Fruit fly (Drosophila melanogaster) whole organism, adult: ENCODE measurements around the gene CG31253.

Experiments
- CG11617 ChIP-seq: fragments of 200-800 bp; sonication (Bioruptor generic); optimal IDR thresholded peaks from 2 replicates; lab custom pipeline; 2017; ENCODE audit warnings: mild to moderate bottlenecking, missing biosample characterization, missing genetic modification reagents, missing genetic modification characterization
- CG12768 ChIP-seq: fragments of 200-800 bp; sonication (Bioruptor generic); optimal IDR thresholded peaks from 2 replicates; lab custom pipeline; 2017; ENCODE audit warnings: missing biosample characterization, missing genetic modification characterization, mild to moderate bottlenecking, moderate library complexity, missing genetic modification reagents
- CG14711 ChIP-seq: fragments of 200-800 bp; sonication (Bioruptor generic); optimal IDR thresholded peaks from 2 replicates; lab custom pipeline; 2018; ENCODE audit warnings: missing biosample characterization, mild to moderate bottlenecking, missing genetic modification characterization, moderate library complexity
- CG1620 ChIP-seq: fragments of 200-800 bp; sonication (Bioruptor generic); optimal IDR thresholded peaks from 2 replicates; lab custom pipeline; 2016; ENCODE audit warnings: missing biosample characterization, missing genetic modification characterization
- CG33017 ChIP-seq: fragments of 200-800 bp; sonication (Bioruptor generic); optimal IDR thresholded peaks from 2 replicates; lab custom pipeline; 2018; ENCODE audit warnings: missing biosample characterization, mild to moderate bottlenecking, missing genetic modification characterization, moderate library complexity
- CG5204 ChIP-seq: fragments of 200-800 bp; sonication (Bioruptor generic); optimal IDR thresholded peaks from 2 replicates; lab custom pipeline; 2016; ENCODE audit warnings: missing biosample characterization, missing genetic modification characterization
- CG7045 ChIP-seq: fragments of 200-800 bp; sonication (Bioruptor generic); optimal IDR thresholded peaks from 2 replicates; lab custom pipeline; 2017; ENCODE audit warnings: missing biosample characterization, mild to moderate bottlenecking, missing genetic modification characterization
- CG7101 ChIP-seq: fragments of 200-800 bp; sonication (Bioruptor generic); optimal IDR thresholded peaks from 2 replicates; lab custom pipeline; 2018; ENCODE audit warnings: missing biosample characterization, mild to moderate bottlenecking, missing genetic modification characterization, moderate library complexity
- Clk ChIP-seq: fragments of 200-800 bp; sonication (Bioruptor generic); optimal IDR thresholded peaks from 2 replicates; lab custom pipeline; 2017; ENCODE audit warnings: missing biosample characterization, missing genetic modification characterization
- Crg-1 ChIP-seq: fragments of 200-800 bp; sonication (Bioruptor generic); optimal IDR thresholded peaks from 2 replicates; lab custom pipeline; 2016; ENCODE audit warnings: missing biosample characterization, missing genetic modification characterization
- Hr96 ChIP-seq: fragments of 200-800 bp; sonication (Bioruptor generic); optimal IDR thresholded peaks from 2 replicates; lab custom pipeline; 2016; ENCODE audit warnings: missing biosample characterization, missing genetic modification characterization
- Mnt ChIP-seq: fragments of 200-800 bp; sonication (Bioruptor generic); optimal IDR thresholded peaks from 2 replicates; lab custom pipeline; 2016; ENCODE audit warnings: missing biosample characterization, mild to moderate bottlenecking, missing genetic modification characterization
- bab1 ChIP-seq: fragments of 200-800 bp; sonication (Bioruptor generic); optimal IDR thresholded peaks from 3 replicates; lab custom pipeline; 2019; ENCODE audit warnings: missing biosample characterization, mild to moderate bottlenecking, missing genetic modification characterization, moderate library complexity
- cic ChIP-seq: fragments of 200-800 bp; sonication (Bioruptor generic); optimal IDR thresholded peaks from 2 replicates; lab custom pipeline; 2017; ENCODE audit warnings: missing biosample characterization, mild to moderate bottlenecking, missing genetic modification characterization, moderate library complexity
- cnc ChIP-seq, 2 experiments: fragments of >200 bp; optimal IDR thresholded peaks; 2 replicates each; lab custom pipeline; 2017
- kay ChIP-seq: fragments of 200-800 bp; sonication (Bioruptor generic); peaks from one replicate; lab custom pipeline; 2016; ENCODE audit warnings: missing biosample characterization, missing genetic modification characterization, borderline replicate concordance
- ovo ChIP-seq: fragments of 200-800 bp; sonication (Bioruptor generic); optimal IDR thresholded peaks from 2 replicates; lab custom pipeline; 2016; ENCODE audit warnings: missing biosample characterization, missing genetic modification characterization
- pad ChIP-seq: fragments of 200-800 bp; sonication (Bioruptor generic); optimal IDR thresholded peaks from 3 replicates; lab custom pipeline; 2017; ENCODE audit warnings: missing biosample characterization, missing genetic modification characterization, mild to moderate bottlenecking, moderate library complexity, missing genetic modification reagents
- tj ChIP-seq: fragments of 200-800 bp; sonication (Bioruptor generic); optimal IDR thresholded peaks from 3 replicates; lab custom pipeline; 2017; ENCODE audit warnings: missing biosample characterization, mild to moderate bottlenecking, missing genetic modification characterization, moderate library complexity
- toe ChIP-seq: fragments of 200-800 bp; sonication (Bioruptor generic); optimal IDR thresholded peaks from 2 replicates; lab custom pipeline; 2016; ENCODE audit warnings: missing biosample characterization, missing genetic modification characterization

Gene CG31253

dm6 chr3R:27928140-27928539 is 32.2 kb downstream of the CG31253 start, which contains the start of gene nenya:
Gene nenya, minus strand, starts transcription at chr3R:27928174.
- TF ChIP-seq ovo (GFP tag; lab: Kevin White, UChicago) (peak; percentile 44), toe (GFP tag; lab: Kevin White, UChicago) (no peak)

dm6 chr3R:27926738-27927215 is 33.6 kb downstream of the CG31253 start:
- TF ChIP-seq CG7045 (GFP tag; lab: Kevin White, UChicago) (no peak), Hr96 (GFP tag; lab: Kevin White, UChicago) (peak; percentile 31), cic (GFP tag; lab: Kevin White, UChicago) (peak; percentile 75), Mnt (GFP tag; lab: Kevin White, UChicago) (peak; percentile 62)

- no peak for TF ChIP-seq CG33017 (tag; lab: Kevin White, UChicago)
- peak; percentile 68 for TF ChIP-seq ovo (GFP tag; lab: Kevin White, UChicago)
Measured at dm6 chr3R:27925971-27926533, 34.3 kb downstream of the CG31253 start.

dm6 chr3R:27925000-27925970 is 35.1 kb downstream of the CG31253 start, which contains the start of gene mino:
Gene mino, plus strand, starts transcription at chr3R:27925191.
- TF ChIP-seq CG11617 (GFP tag; lab: Kevin White, UChicago) = peak; percentile 61
- peak; percentile 45 for TF ChIP-seq CG12768 (GFP tag; lab: Kevin White, UChicago)
- TF ChIP-seq cnc (optimal IDR thresholded peaks at IDR 0.05; lab: Kevin White, UChicago) = no peak
- TF ChIP-seq Clk (GFP tag; lab: Kevin White, UChicago) = peak; percentile 43
- peak; percentile 33 for TF ChIP-seq CG14711 (tag; lab: Kevin White, UChicago)
- TF ChIP-seq kay = peak; percentile 87
- peak; percentile 40 for TF ChIP-seq Crg-1
- TF ChIP-seq CG7045 (GFP tag; lab: Kevin White, UChicago) = peak; percentile 14
- TF ChIP-seq bab1 = peak; percentile 45
- TF ChIP-seq toe (GFP tag; lab: Kevin White, UChicago) = peak; percentile 76
- peak; percentile 48 for TF ChIP-seq CG5204
- TF ChIP-seq CG33017 (tag; lab: Kevin White, UChicago) = no peak
- no peak for TF ChIP-seq CG7101 (tag; lab: Kevin White, UChicago)
- TF ChIP-seq cic (GFP tag; lab: Kevin White, UChicago) = peak; percentile 73
- TF ChIP-seq tj = peak; percentile 16
- peak; percentile 75 for TF ChIP-seq Mnt (GFP tag; lab: Kevin White, UChicago)
- peak; percentile 11 for TF ChIP-seq Hr96 (GFP tag; lab: Kevin White, UChicago)
- TF ChIP-seq ovo (GFP tag; lab: Kevin White, UChicago) = no peak
- no peak for TF ChIP-seq CG1620
- TF ChIP-seq pad (GFP tag; lab: Kevin White, UChicago) = peak; percentile 23

dm6 chr3R:27922673-27923175 is 37.6 kb downstream of the CG31253 start, which contains the start of gene RpL4:
Gene RpL4, plus strand, starts transcription at chr3R:27922821.
- TF ChIP-seq kay = no peak
- peak; percentile 91 for TF ChIP-seq Hr96 (GFP tag; lab: Kevin White, UChicago)
- TF ChIP-seq CG1620 = peak; percentile 91
- TF ChIP-seq Clk (GFP tag; lab: Kevin White, UChicago) = peak; percentile 46
- TF ChIP-seq cnc (optimal IDR thresholded peaks at IDR 0.05; lab: Kevin White, UChicago) = no peak
- TF ChIP-seq bab1 = peak; percentile 64
- TF ChIP-seq ovo (GFP tag; lab: Kevin White, UChicago) = peak; percentile 83
- TF ChIP-seq toe (GFP tag; lab: Kevin White, UChicago) = peak; percentile 82
- TF ChIP-seq CG14711 (tag; lab: Kevin White, UChicago) = peak; percentile 59
- TF ChIP-seq CG7101 (tag; lab: Kevin White, UChicago) = peak; percentile 92
- TF ChIP-seq pad (GFP tag; lab: Kevin White, UChicago) = peak; percentile 75
- peak; percentile 80 for TF ChIP-seq tj
- peak; percentile 95 for TF ChIP-seq CG11617 (GFP tag; lab: Kevin White, UChicago)
- peak; percentile 92 for TF ChIP-seq Crg-1
- peak; percentile 72 for TF ChIP-seq cic (GFP tag; lab: Kevin White, UChicago)
- peak; percentile 89 for TF ChIP-seq CG7045 (GFP tag; lab: Kevin White, UChicago)
- TF ChIP-seq CG5204 = peak; percentile 84
- TF ChIP-seq CG12768 (GFP tag; lab: Kevin White, UChicago) = peak; percentile 85
- TF ChIP-seq CG33017 (tag; lab: Kevin White, UChicago) = peak; percentile 84
- peak; percentile 93 for TF ChIP-seq Mnt (GFP tag; lab: Kevin White, UChicago)
